1 fruit fly cellular context compared by ENCODE assay signal in the genomic region with DNA sequence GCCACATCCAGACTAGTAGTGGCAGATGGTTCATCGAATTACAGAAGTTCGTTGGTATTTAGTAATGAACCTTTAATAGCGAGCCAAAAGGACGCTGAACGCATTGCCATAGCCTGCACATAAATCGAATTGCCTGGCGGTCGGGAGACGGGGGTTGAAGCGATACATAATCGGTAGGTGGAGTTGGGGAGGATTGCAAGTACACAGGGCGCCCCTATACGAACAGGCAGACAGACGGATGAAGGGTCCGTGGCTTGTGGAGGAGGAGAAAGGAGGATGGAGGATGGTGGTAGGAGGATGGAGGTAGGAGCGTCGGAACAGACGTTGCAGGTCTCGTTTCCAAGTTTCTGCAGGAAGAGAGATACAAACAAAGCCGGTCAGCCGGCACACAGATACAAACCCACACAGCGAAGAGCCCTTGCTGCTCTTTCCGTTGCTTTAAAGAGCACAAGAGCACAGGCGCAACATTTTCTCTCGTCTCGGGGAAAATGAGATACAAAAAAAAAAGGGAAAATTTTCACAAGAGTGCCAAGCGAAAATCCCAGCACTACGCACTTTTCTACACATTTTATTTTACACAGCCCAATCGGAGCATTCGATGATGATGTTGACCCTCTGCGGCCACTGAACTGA.
A peak's percentile ranks its signal among the peaks of the same experiment; 100 is the strongest.
TF ChIP-seq lines count a peak whose summit lies in the region.

No protein-coding gene starts in this region.

TF ChIP-seq in whole organism, embryonic, 481 proteins besides CTCF, POLR2A, EP300 and RAD21 (continued from another document):
- TF ChIP-seq CG3163 (GFP tag; optimal IDR thresholded peaks at IDR 0.05; lab: Kevin White, UChicago) (peak; percentile 83), nerfin-2 (GFP tag; IDR thresholded peaks at IDR 0.05; lab: Robert Waterston, UW; ENCODE audit: partially characterized antibody) (no peak), CG9727 (GFP tag; optimal IDR thresholded peaks at IDR 0.05; lab: Kevin White, UChicago) (no peak), crol (GFP tag; IDR thresholded peaks at IDR 0.05; lab: Robert Waterston, UW) (peak; percentile 51; the same call in 1 of the 2 replicates), HLH4C (GFP tag; IDR thresholded peaks at IDR 0.05; lab: Robert Waterston, UW; ENCODE audit: partially characterized antibody) (no peak), nau (GFP tag; optimal IDR thresholded peaks at IDR 0.05; lab: Kevin White, UChicago) (no peak)
